Worm (Caenorhabditis elegans) whole organism, L4 larva: ENCODE results near the gene srt-68.

ENCODE experiments used
- dpl-1 ChIP-seq: fragments of 150-350 bp; optimal IDR thresholded peaks from 2 replicates; lab custom pipeline; 2014; ENCODE audit warnings: missing biosample characterization, missing genetic modification reagents, missing genetic modification characterization
- spr-3 ChIP-seq: fragments of 200-800 bp; sonication (Bioruptor generic); optimal IDR thresholded peaks from 2 replicates; lab custom pipeline; 2018; ENCODE audit warnings: mild to moderate bottlenecking, missing genetic modification characterization, missing compliant biosample characterization
- tag-97 ChIP-seq: fragments of 200-800 bp; sonication (Bioruptor generic); IDR thresholded peaks from 2 replicates; pipeline ENCODE4 v1.3.6; 2022; ENCODE audit warnings: missing genetic modification characterization, missing compliant biosample characterization

- TF ChIP-seq spr-3 (GFP tag; lab: Kevin White, UChicago) (no peak), dpl-1 (no peak), tag-97 (no peak)
Measured at ce11 chrV:5237116-5237515, 14.8 kb downstream of the srt-68 start, which contains the start of gene cest-35.2.
